Fruit fly (Drosophila melanogaster) whole organism, embryonic: ENCODE results near the gene CG34300.

Experiments used
- B-H2 ChIP-seq: fragments of 200-800 bp; sonication (Bioruptor generic); optimal IDR thresholded peaks from 2 replicates; lab custom pipeline; 2018; ENCODE audit warnings: missing biosample characterization, mild to moderate bottlenecking, missing genetic modification characterization
- CG10462 ChIP-seq: fragments of 200-800 bp; sonication (Bioruptor generic); optimal IDR thresholded peaks from 2 replicates; lab custom pipeline; 2016; ENCODE audit warnings: missing biosample characterization, missing genetic modification characterization
- CG11247 ChIP-seq: fragments of 200-800 bp; sonication (Bioruptor generic); IDR thresholded peaks from 2 replicates; pipeline ENCODE4 v1.3.6; 2022; ENCODE audit warnings: missing biosample characterization, missing genetic modification characterization
- CG11456 ChIP-seq: fragments of 200-800 bp; sonication (Bioruptor generic); IDR thresholded peaks from 3 replicates; pipeline ENCODE4 v1.3.6; 2022; ENCODE audit warnings: missing biosample characterization, missing genetic modification characterization
- CG12659 ChIP-seq: fragments of 200-800 bp; sonication (Bioruptor generic); optimal IDR thresholded peaks from 3 replicates; lab custom pipeline; 2017; ENCODE audit warnings: mild to moderate bottlenecking, missing biosample characterization, missing genetic modification reagents, missing genetic modification characterization
- CG13424 ChIP-seq: fragments of 200-800 bp; sonication (Bioruptor generic); optimal IDR thresholded peaks from 2 replicates; lab custom pipeline; 2019; ENCODE audit warnings: missing biosample characterization, mild to moderate bottlenecking, missing genetic modification characterization, moderate library complexity
- CG14667 ChIP-seq: fragments of 200-800 bp; sonication (Bioruptor generic); IDR thresholded peaks from 2 replicates; pipeline ENCODE4 v1.3.6; 2022; ENCODE audit warnings: missing biosample characterization, missing genetic modification characterization
- CG15073 ChIP-seq: fragments of 200-800 bp; sonication (Bioruptor generic); optimal IDR thresholded peaks from 2 replicates; lab custom pipeline; 2016; ENCODE audit warnings: missing biosample characterization, missing genetic modification characterization
- CG15601 ChIP-seq: fragments of 200-800 bp; sonication (Bioruptor generic); optimal IDR thresholded peaks from 3 replicates; lab custom pipeline; 2019; ENCODE audit warnings: missing biosample characterization, mild to moderate bottlenecking, missing genetic modification characterization, moderate library complexity
- CG1602 ChIP-seq: fragments of 200-800 bp; sonication (Bioruptor generic); optimal IDR thresholded peaks from 3 replicates; lab custom pipeline; 2016; ENCODE audit warnings: missing biosample characterization, missing genetic modification characterization
- CG18764 ChIP-seq: fragments of 200-800 bp; sonication (Bioruptor generic); optimal IDR thresholded peaks from 3 replicates; lab custom pipeline; 2016; ENCODE audit warnings: missing biosample characterization, missing genetic modification characterization
- CG2116 ChIP-seq: fragments of 200-800 bp; sonication (Bioruptor generic); optimal IDR thresholded peaks from 3 replicates; lab custom pipeline; 2018; ENCODE audit warnings: missing biosample characterization, mild to moderate bottlenecking, missing genetic modification characterization
- CG2712 ChIP-seq: fragments of 200-800 bp; optimal IDR thresholded peaks from 3 replicates; lab custom pipeline; 2019; ENCODE audit warnings: missing biosample characterization, mild to moderate bottlenecking, missing genetic modification characterization, moderate library complexity
- CG34224 ChIP-seq: fragments of 200-800 bp; sonication (Bioruptor generic); IDR thresholded peaks from 3 replicates; pipeline ENCODE4 v1.3.6; 2022; ENCODE audit warnings: missing biosample characterization, missing genetic modification characterization; ENCODE audit not compliant: partially characterized antibody
- CG6654 ChIP-seq: fragments of 200-800 bp; sonication (Bioruptor generic); optimal IDR thresholded peaks from 2 replicates; lab custom pipeline; 2017; ENCODE audit warnings: missing biosample characterization, mild to moderate bottlenecking, missing genetic modification characterization
- CG6813 ChIP-seq: fragments of 200-800 bp; sonication (Bioruptor generic); optimal IDR thresholded peaks from 2 replicates; lab custom pipeline; 2017; ENCODE audit warnings: missing biosample characterization, missing genetic modification characterization, mild to moderate bottlenecking, moderate library complexity, missing genetic modification reagents
- CG7556 ChIP-seq: fragments of 200-800 bp; sonication (Bioruptor generic); optimal IDR thresholded peaks from 2 replicates; lab custom pipeline; 2017; ENCODE audit warnings: missing biosample characterization, mild to moderate bottlenecking, missing genetic modification characterization
- CG7839 ChIP-seq: fragments of 200-800 bp; sonication (Bioruptor generic); optimal IDR thresholded peaks from 3 replicates; lab custom pipeline; 2018; ENCODE audit warnings: missing biosample characterization, mild to moderate bottlenecking, missing genetic modification characterization, moderate library complexity
- CG8388 ChIP-seq: fragments of 200-800 bp; sonication (Bioruptor generic); optimal IDR thresholded peaks from 2 replicates; lab custom pipeline; 2019; ENCODE audit warnings: missing biosample characterization, mild to moderate bottlenecking, missing genetic modification characterization, moderate library complexity
- CG8765 ChIP-seq: fragments of 200-800 bp; sonication (Bioruptor generic); IDR thresholded peaks from 2 replicates; pipeline ENCODE4 v1.3.6; 2022; ENCODE audit warnings: missing biosample characterization, missing genetic modification characterization
- CG9609 ChIP-seq: fragments of 200-800 bp; sonication (Bioruptor generic); optimal IDR thresholded peaks from 3 replicates; lab custom pipeline; 2016; ENCODE audit warnings: missing biosample characterization, missing genetic modification characterization
- Eip74EF ChIP-seq, 2 experiments: fragments of 200-800 bp in 1 of 2; fragments of >200 bp in 1 of 2; sonication (Bioruptor generic) in 1 of 2; optimal IDR thresholded peaks; 2 replicates each; lab custom pipeline; 2017 to 2019; ENCODE audit warnings: missing biosample characterization in 2 of 2, missing genetic modification characterization in 2 of 2, mild to moderate bottlenecking in 1 of 2, moderate library complexity in 1 of 2
- Lpt ChIP-seq: fragments of >200 bp; optimal IDR thresholded peaks from 2 replicates; lab custom pipeline; 2018; ENCODE audit warnings: missing biosample characterization, missing genetic modification characterization
- NK7.1 ChIP-seq: fragments of 200-800 bp; sonication (Bioruptor generic); optimal IDR thresholded peaks from 3 replicates; lab custom pipeline; 2016; ENCODE audit warnings: missing biosample characterization, missing genetic modification characterization
- Nf-YC ChIP-seq: fragments of 200-800 bp; optimal IDR thresholded peaks from 3 replicates; lab custom pipeline; 2019; ENCODE audit warnings: missing biosample characterization, mild to moderate bottlenecking, missing genetic modification characterization, moderate library complexity
- Rx ChIP-seq: fragments of 200-800 bp; sonication (Bioruptor generic); IDR thresholded peaks from 2 replicates; pipeline ENCODE4 v1.3.6; 2022; ENCODE audit warnings: missing biosample characterization, missing genetic modification characterization
- Side ChIP-seq: fragments of 200-800 bp; sonication (Bioruptor generic); optimal IDR thresholded peaks from 2 replicates; lab custom pipeline; 2016; ENCODE audit warnings: missing biosample characterization, missing genetic modification characterization
- Usf ChIP-seq: fragments of 200-800 bp; sonication (Bioruptor generic); optimal IDR thresholded peaks from 2 replicates; lab custom pipeline; 2017; ENCODE audit warnings: missing genotype, missing biosample characterization, missing genetic modification characterization
- Xbp1 ChIP-seq: fragments of 200-800 bp; sonication (Bioruptor generic); optimal IDR thresholded peaks from 3 replicates; lab custom pipeline; 2016; ENCODE audit warnings: missing biosample characterization, mild to moderate bottlenecking, missing genetic modification characterization
- bbx ChIP-seq: fragments of 200-800 bp; sonication (Bioruptor generic); IDR thresholded peaks from 2 replicates; pipeline ENCODE4 v1.3.6; 2022; ENCODE audit warnings: missing biosample characterization, missing genetic modification characterization; ENCODE audit not compliant: partially characterized antibody
- bcd ChIP-seq: fragments of 200-800 bp; sonication (Bioruptor generic); optimal IDR thresholded peaks from 2 replicates; lab custom pipeline; 2017; ENCODE audit warnings: missing biosample characterization, mild to moderate bottlenecking, missing genetic modification characterization
- bigmax ChIP-seq: fragments of 200-800 bp; sonication (Bioruptor generic); optimal IDR thresholded peaks from 2 replicates; lab custom pipeline; 2018; ENCODE audit warnings: missing biosample characterization, mild to moderate bottlenecking, missing genetic modification characterization
- br ChIP-seq: fragments of >200 bp; optimal IDR thresholded peaks from 2 replicates; lab custom pipeline; 2017
- bsh ChIP-seq, 2 experiments: fragments of 200-800 bp; sonication (Bioruptor generic); optimal IDR thresholded peaks; 2 replicates each; lab custom pipeline; 2017 to 2018; ENCODE audit warnings: mild to moderate bottlenecking in 2 of 2, missing biosample characterization in 2 of 2, missing genetic modification characterization in 2 of 2, moderate library complexity in 1 of 2
- cad ChIP-seq: fragments of >200 bp; optimal IDR thresholded peaks from 2 replicates; lab custom pipeline; 2017; ENCODE audit warnings: missing biosample characterization, missing genetic modification characterization
- crol ChIP-seq: fragments of 200-800 bp; sonication (Bioruptor generic); IDR thresholded peaks from 2 replicates; pipeline ENCODE4 v1.3.6; 2022; ENCODE audit warnings: missing biosample characterization, missing genetic modification characterization
- dysf ChIP-seq: fragments of 200-800 bp; sonication (Bioruptor generic); IDR thresholded peaks from 3 replicates; pipeline ENCODE4 v1.3.6; 2022; ENCODE audit warnings: missing biosample characterization, missing genetic modification characterization
- ewg ChIP-seq: fragments of 200-800 bp; sonication (Bioruptor generic); optimal IDR thresholded peaks from 3 replicates; lab custom pipeline; 2017; ENCODE audit warnings: mild to moderate bottlenecking, missing biosample characterization, missing genetic modification reagents, missing genetic modification characterization
- fd102C ChIP-seq: fragments of 200-800 bp; sonication (Bioruptor generic); optimal IDR thresholded peaks from 2 replicates; lab custom pipeline; 2018; ENCODE audit warnings: missing biosample characterization, mild to moderate bottlenecking, missing genetic modification characterization, moderate library complexity
- gt ChIP-seq: fragments of 200-800 bp; sonication (Bioruptor generic); IDR thresholded peaks from 2 replicates; pipeline ENCODE4 v1.3.6; 2022; ENCODE audit warnings: missing biosample characterization, missing genetic modification characterization
- kah ChIP-seq: fragments of 200-800 bp; sonication (Bioruptor generic); optimal IDR thresholded peaks from 2 replicates; lab custom pipeline; 2018; ENCODE audit warnings: missing biosample characterization, mild to moderate bottlenecking, missing genetic modification characterization
- nerfin-2 ChIP-seq: fragments of 200-800 bp; sonication (Bioruptor generic); IDR thresholded peaks from 2 replicates; pipeline ENCODE4 v1.3.6; 2022; ENCODE audit warnings: missing biosample characterization, missing genetic modification characterization; ENCODE audit not compliant: partially characterized antibody
- pan ChIP-seq, 4 experiments: fragments of >200 bp in 3 of 4; fragments of 200-800 bp in 1 of 4; sonication (Bioruptor generic) in 1 of 4; optimal IDR thresholded peaks in 3 of 4; IDR thresholded peaks in 1 of 4; 2 replicates each; pipeline versions ENCODE4 v1.3.6 to Lab custom; 2017 to 2022; ENCODE audit warnings: missing biosample characterization in 2 of 4, missing genetic modification characterization in 2 of 4, mixed read lengths in 1 of 4
- pho ChIP-seq: fragments of 200-800 bp; sonication (Bioruptor generic); optimal IDR thresholded peaks from 2 replicates; lab custom pipeline; 2016; ENCODE audit warnings: missing biosample characterization, missing genetic modification characterization
- phol ChIP-seq: fragments of 200-800 bp; sonication (Bioruptor generic); optimal IDR thresholded peaks from 3 replicates; lab custom pipeline; 2018; ENCODE audit warnings: missing biosample characterization, mild to moderate bottlenecking, missing genetic modification characterization, moderate library complexity
- row ChIP-seq: fragments of 200-800 bp; sonication (Bioruptor generic); IDR thresholded peaks from 3 replicates; pipeline ENCODE4 v1.3.6; 2022; ENCODE audit warnings: missing biosample characterization, missing genetic modification characterization
- shn ChIP-seq: fragments of 200-800 bp; sonication (Bioruptor generic); optimal IDR thresholded peaks from 3 replicates; lab custom pipeline; 2016; ENCODE audit warnings: missing biosample characterization, missing genetic modification characterization
- stwl ChIP-seq: fragments of 200-800 bp; sonication (Bioruptor generic); optimal IDR thresholded peaks from 3 replicates; lab custom pipeline; 2018; ENCODE audit warnings: missing biosample characterization, mild to moderate bottlenecking, missing genetic modification characterization, moderate library complexity
- tgo ChIP-seq: fragments of 200-800 bp; sonication (Bioruptor generic); IDR thresholded peaks from 3 replicates; pipeline ENCODE4 v1.3.6; 2022; ENCODE audit warnings: missing biosample characterization, missing genetic modification characterization
- vfl ChIP-seq: fragments of 200-800 bp; sonication (Bioruptor generic); optimal IDR thresholded peaks from 2 replicates; lab custom pipeline; 2016; ENCODE audit warnings: missing biosample characterization, missing genetic modification characterization
- wor ChIP-seq: fragments of 200-800 bp; sonication (Bioruptor generic); IDR thresholded peaks from 2 replicates; pipeline ENCODE4 v1.3.6; 2022; ENCODE audit warnings: missing biosample characterization, missing genetic modification characterization

CG34300 gene

DNA sequence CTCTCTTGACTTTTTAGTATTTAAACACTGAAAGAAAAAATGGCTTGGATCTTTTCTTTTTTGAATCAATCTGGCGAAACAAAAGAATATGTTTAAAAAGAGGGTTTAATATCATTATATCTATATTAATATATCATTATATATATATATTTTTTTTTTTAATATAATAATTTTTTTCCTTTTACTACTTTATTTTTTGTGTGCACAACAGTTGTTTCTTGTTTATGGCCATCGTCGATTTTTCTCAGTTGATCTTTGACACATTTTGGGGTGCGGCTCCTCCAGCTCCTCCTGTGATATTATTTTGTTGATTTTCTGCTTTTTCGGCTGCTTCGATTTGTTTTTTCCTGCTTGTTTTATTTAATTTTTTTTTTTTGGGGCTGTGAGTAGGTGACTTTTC lies 11.4 kb downstream of the CG34300 start (continued):
- TF ChIP-seq pan (optimal IDR thresholded peaks at IDR 0.05; lab: Kevin White, UChicago) (no peak), pan (GFP tag; optimal IDR thresholded peaks at IDR 0.05 in 1 of 2, IDR thresholded peaks at IDR 0.05 in 1 of 2) (no peak), dysf (GFP tag; lab: Robert Waterston, UW) (no peak), crol (GFP tag; lab: Robert Waterston, UW) (no peak), CG11247 (no peak), CG13424 (tag; lab: Kevin White, UChicago) (peak; percentile 41), CG2712 (tag; lab: Kevin White, UChicago) (peak; percentile 29), CG7839 (tag; lab: Kevin White, UChicago) (peak; percentile 23), CG1602 (GFP tag; lab: Kevin White, UChicago) (no peak), CG8388 (GFP tag; lab: Kevin White, UChicago) (peak; percentile 13), shn (GFP tag; lab: Kevin White, UChicago) (no peak), bigmax (GFP tag; lab: Kevin White, UChicago) (no peak), Usf (GFP tag; lab: Kevin White, UChicago) (no peak), CG12659 (GFP tag; lab: Kevin White, UChicago) (no peak), Rx (no peak), Lpt (no peak), ewg (no peak), Nf-YC (no peak), CG8765 (GFP tag; lab: Robert Waterston, UW) (no peak), bbx (no peak), row (GFP tag; lab: Robert Waterston, UW) (peak; percentile 17; the same call in 1 of the 3 replicates), bcd (GFP tag; lab: Kevin White, UChicago) (no peak), bsh (GFP tag; optimal IDR thresholded peaks at IDR 0.05; lab: Kevin White, UChicago) (peak in 1 of 2 experiments; percentile 36), CG6813 (GFP tag; lab: Kevin White, UChicago) (no peak), Side (no peak), vfl (GFP tag; lab: Kevin White, UChicago) (no peak), CG15601 (no peak), CG18764 (GFP tag; lab: Kevin White, UChicago) (no peak), CG11456 (GFP tag; lab: Robert Waterston, UW) (no peak), Xbp1 (GFP tag; lab: Kevin White, UChicago) (peak; percentile 7), nerfin-2 (GFP tag; lab: Robert Waterston, UW) (no peak), fd102C (GFP tag; lab: Kevin White, UChicago) (no peak), pho (GFP tag; lab: Kevin White, UChicago) (no peak), gt (no peak), CG6654 (GFP tag; lab: Kevin White, UChicago) (no peak), CG10462 (GFP tag; lab: Kevin White, UChicago) (no peak), CG34224 (GFP tag; lab: Robert Waterston, UW) (no peak), tgo (GFP tag; lab: Robert Waterston, UW) (no peak), cad (GFP tag; lab: Kevin White, UChicago) (no peak), br (lab: Kevin White, UChicago) (no peak), stwl (no peak), CG14667 (GFP tag; lab: Robert Waterston, UW) (no peak), phol (tag; lab: Kevin White, UChicago) (no peak), CG7556 (GFP tag; lab: Kevin White, UChicago) (no peak), CG2116 (GFP tag; lab: Kevin White, UChicago) (no peak), Eip74EF (GFP tag; optimal IDR thresholded peaks at IDR 0.05; lab: Kevin White, UChicago) (no peak), kah (GFP tag; lab: Kevin White, UChicago) (no peak), B-H2 (GFP tag; lab: Kevin White, UChicago) (no peak), CG15073 (no peak), NK7.1 (no peak), wor (GFP tag; lab: Robert Waterston, UW) (no peak), CG9609 (no peak)
